Worm (Caenorhabditis elegans) whole organism, midembryonic: ENCODE data around the gene C15H9.3.
A peak's percentile ranks its signal among the peaks of the same experiment; 100 is the strongest.

Source experiments
- T22C8.4 ChIP-seq: fragments of 200-800 bp; sonication (Bioruptor generic); IDR thresholded peaks from 2 replicates; pipeline ENCODE4 v1.3.6; 2022; ENCODE audit warnings: missing genetic modification characterization, missing compliant biosample characterization
- cog-1 ChIP-seq: sonication (generic microtip); optimal IDR thresholded peaks from 2 replicates; lab custom pipeline; 2016; ENCODE audit warnings: missing genetic modification characterization, missing compliant biosample characterization
- flt-1 ChIP-seq: fragments of 200-800 bp; sonication (Bioruptor generic); IDR thresholded peaks from 2 replicates; pipeline ENCODE4 v1.3.6; 2022; ENCODE audit warnings: missing genetic modification characterization, missing compliant biosample characterization
- klf-2 ChIP-seq: fragments of 200-800 bp; sonication (Bioruptor generic); conservative IDR thresholded peaks from 2 replicates; pipeline ENCODE4 v1.3.6; 2022; ENCODE audit warnings: missing genetic modification reagents, missing genetic modification characterization, missing compliant biosample characterization
- med-1 ChIP-seq: sonication (generic microtip); optimal IDR thresholded peaks from 2 replicates; lab custom pipeline; 2017; ENCODE audit warnings: missing genetic modification characterization, mild to moderate bottlenecking, missing compliant biosample characterization, antibody characterized with exemption, missing genetic modification reagents; ENCODE audit not compliant: insufficient read depth
- ref-1 ChIP-seq: fragments of 200-800 bp; sonication (Bioruptor generic); conservative IDR thresholded peaks from 2 replicates; pipeline ENCODE4 v1.3.6; 2022; ENCODE audit warnings: missing genetic modification reagents, missing genetic modification characterization, missing compliant biosample characterization
- tab-1 ChIP-seq: fragments of 200-800 bp; sonication (Bioruptor generic); IDR thresholded peaks from 2 replicates; pipeline ENCODE4 v1.3.6; 2022; ENCODE audit warnings: missing genetic modification characterization, missing compliant biosample characterization
- ztf-23 ChIP-seq: fragments of 200-800 bp; sonication (Bioruptor generic); IDR thresholded peaks from 2 replicates; pipeline ENCODE4 v1.3.6; 2022; ENCODE audit warnings: missing genetic modification reagents, missing genetic modification characterization, missing compliant biosample characterization
- ztf-29 ChIP-seq: fragments of 200-800 bp; sonication (Bioruptor generic); IDR thresholded peaks from 2 replicates; pipeline ENCODE4 v1.3.6; 2022; ENCODE audit warnings: missing genetic modification reagents, missing genetic modification characterization, missing compliant biosample characterization

Gene C15H9.3

DNA sequence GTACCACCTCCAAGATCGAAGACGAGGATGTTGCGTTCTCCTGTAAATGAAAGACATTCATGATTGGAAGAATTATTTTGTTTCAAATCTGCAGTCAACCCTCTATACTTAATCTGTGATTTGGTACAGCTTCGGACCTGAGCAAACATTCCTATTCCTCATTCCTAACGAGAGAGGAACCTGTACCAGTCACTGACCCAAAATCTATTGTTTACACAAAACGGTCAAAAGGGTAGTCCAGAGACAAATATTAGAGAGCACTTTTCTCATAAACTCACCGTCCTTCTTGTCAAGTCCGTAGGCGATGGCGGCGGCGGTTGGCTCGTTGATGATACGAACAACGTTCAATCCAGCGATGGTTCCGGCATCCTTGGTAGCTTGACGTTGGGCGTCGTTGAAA is 24.8 kb upstream of the C15H9.3 start:
- TF ChIP-seq ztf-23 (GFP tag; lab: Robert Waterston, UW), result no peak
- TF ChIP-seq ztf-29 (GFP tag; lab: Robert Waterston, UW), result no peak
- TF ChIP-seq klf-2 (GFP tag; lab: Robert Waterston, UW), result no peak
- no peak for TF ChIP-seq T22C8.4 (GFP tag; lab: Robert Waterston, UW)
- TF ChIP-seq flt-1 (GFP tag; lab: Robert Waterston, UW), result no peak
- no peak for TF ChIP-seq ref-1 (GFP tag; lab: Robert Waterston, UW)
- no peak for TF ChIP-seq cog-1
- no peak for TF ChIP-seq tab-1 (GFP tag; lab: Robert Waterston, UW)
- no peak for TF ChIP-seq med-1 (GFP tag; lab: Kevin White, UChicago)

DNA sequence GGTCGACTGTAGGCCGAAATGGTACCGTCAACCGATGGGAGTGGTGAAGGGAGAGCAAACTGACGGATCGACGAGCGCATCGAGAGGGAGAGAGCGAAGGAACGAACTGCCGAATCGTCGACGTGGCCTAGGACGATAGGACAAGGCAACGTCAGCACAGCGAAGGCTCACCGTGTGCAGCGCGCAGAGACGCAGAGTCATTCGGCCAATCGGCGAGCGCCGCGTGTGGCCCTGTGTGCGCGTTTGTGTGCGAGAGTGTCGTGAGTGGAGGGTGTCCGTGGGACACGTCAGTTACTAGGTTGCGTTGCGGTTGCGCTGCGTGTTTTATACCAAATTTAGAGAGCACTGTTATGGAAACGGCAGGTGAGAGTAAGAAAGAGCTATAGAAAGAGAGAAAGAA is 23.6 kb upstream of the C15H9.3 start, which contains the start of gene hsp-3:
Gene hsp-3 (minus strand): TSS at position 158 of the 400 bp plus-strand sequence.
- TF ChIP-seq cog-1 (peak; percentile 82), T22C8.4 (GFP tag; lab: Robert Waterston, UW) (no peak), tab-1 (GFP tag; lab: Robert Waterston, UW) (0 out of 2 replicates have a peak, but pooled peaks have one; percentile 14), klf-2 (GFP tag; lab: Robert Waterston, UW) (no peak), ztf-23 (GFP tag; lab: Robert Waterston, UW) (peak; percentile 70; the same call in 1 of the 2 replicates), med-1 (GFP tag; lab: Kevin White, UChicago) (no peak), ref-1 (GFP tag; lab: Robert Waterston, UW) (no peak), flt-1 (GFP tag; lab: Robert Waterston, UW) (peak; percentile 91), ztf-29 (GFP tag; lab: Robert Waterston, UW) (no peak)

- no peak for TF ChIP-seq ztf-29 (GFP tag; lab: Robert Waterston, UW)
- no peak for TF ChIP-seq flt-1 (GFP tag; lab: Robert Waterston, UW)
- TF ChIP-seq klf-2 (GFP tag; lab: Robert Waterston, UW), result no peak
Measured at ce11 chrX:6092533-6092932, 23.1 kb upstream of the C15H9.3 start.

ce11 chrX:6093046-6093445 is 22.6 kb upstream of the C15H9.3 start, which contains the start of gene C15H9.5:
C15H9.5 (plus strand) TSS chrX:6093300.
- no peak for TF ChIP-seq tab-1 (GFP tag; lab: Robert Waterston, UW)
- TF ChIP-seq ztf-23 (GFP tag; lab: Robert Waterston, UW), result no peak
- TF ChIP-seq ztf-29 (GFP tag; lab: Robert Waterston, UW), result no peak
- TF ChIP-seq T22C8.4 (GFP tag; lab: Robert Waterston, UW), result no peak
- TF ChIP-seq klf-2 (GFP tag; lab: Robert Waterston, UW), result no peak
- TF ChIP-seq flt-1 (GFP tag; lab: Robert Waterston, UW), result no peak
- no peak for TF ChIP-seq ref-1 (GFP tag; lab: Robert Waterston, UW)
- no peak for TF ChIP-seq med-1 (GFP tag; lab: Kevin White, UChicago)
- no peak for TF ChIP-seq cog-1

DNA sequence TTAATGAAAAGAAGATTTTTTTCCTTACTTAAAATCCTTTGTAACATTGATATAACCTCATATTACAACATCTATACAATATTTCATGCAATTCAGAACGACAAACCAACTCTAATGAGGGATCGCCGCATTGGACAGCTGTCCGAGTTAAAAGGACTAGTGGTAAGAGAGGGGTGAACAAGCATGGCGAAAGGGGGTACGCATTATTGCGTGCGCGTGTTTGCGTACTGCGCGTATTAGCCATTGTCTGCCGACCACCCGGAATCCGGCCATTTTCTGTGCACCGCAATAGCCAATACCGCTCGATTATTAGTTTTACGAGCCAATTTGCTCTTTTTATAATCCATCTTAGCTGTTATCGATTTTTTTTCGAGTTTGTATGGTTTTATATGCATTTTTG is 18.1 kb upstream of the C15H9.3 start, which contains the start of gene C15H9.4:
Gene C15H9.4 (plus strand): TSS at position 93 of the 400 bp plus-strand sequence.
- 0 out of 2 replicates have a peak, but pooled peaks have one; percentile 28 for TF ChIP-seq flt-1 (GFP tag; lab: Robert Waterston, UW)
- peak; percentile 40 for TF ChIP-seq cog-1
- no peak for TF ChIP-seq T22C8.4 (GFP tag; lab: Robert Waterston, UW)
- peak; percentile 64; the same call in 1 of the 2 replicates for TF ChIP-seq tab-1 (GFP tag; lab: Robert Waterston, UW)
- peak; percentile 53; the same call in 1 of the 2 replicates for TF ChIP-seq ztf-23 (GFP tag; lab: Robert Waterston, UW)
- TF ChIP-seq klf-2 (GFP tag; lab: Robert Waterston, UW), result no peak

ce11 chrX:6098420-6098819 is 17.2 kb upstream of the C15H9.3 start:
- TF ChIP-seq flt-1 (GFP tag; lab: Robert Waterston, UW) (no peak), med-1 (GFP tag; lab: Kevin White, UChicago) (no peak), ztf-23 (GFP tag; lab: Robert Waterston, UW) (0 out of 2 replicates have a peak, but pooled peaks have one; percentile 17)

DNA sequence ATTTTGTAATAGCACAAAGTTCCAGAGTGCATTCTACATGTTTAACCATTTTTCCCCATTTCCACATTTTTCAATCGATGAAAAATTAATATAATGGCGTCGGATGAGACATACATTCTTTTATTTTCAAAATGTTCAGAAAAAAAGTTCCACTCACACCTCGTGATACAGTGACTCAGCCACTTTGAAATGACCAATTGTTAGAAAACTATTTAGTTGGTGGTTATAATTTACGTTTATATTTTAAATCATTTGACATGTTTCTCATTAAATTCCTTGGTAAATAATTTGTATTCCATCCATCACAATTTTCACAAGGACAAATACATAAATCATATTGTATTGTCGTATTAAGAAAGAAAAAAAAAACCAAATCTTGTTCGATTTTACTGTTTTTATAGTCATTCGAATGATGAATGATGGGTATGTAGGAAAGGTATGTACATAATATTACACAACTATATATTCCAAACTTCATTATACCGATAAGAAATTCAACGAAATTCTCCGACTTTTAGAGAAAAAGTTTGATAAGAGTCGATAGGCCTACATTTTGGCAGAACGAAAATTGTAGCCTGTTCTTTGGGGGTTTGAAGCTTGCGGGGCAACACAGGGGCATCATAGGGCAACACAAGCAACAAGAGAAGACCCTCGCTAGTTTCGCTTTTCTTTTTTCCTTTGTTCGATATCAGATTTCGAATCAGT is 15.1 kb upstream of the C15H9.3 start:
- TF ChIP-seq cog-1 (no peak), klf-2 (GFP tag; lab: Robert Waterston, UW) (no peak), ref-1 (GFP tag; lab: Robert Waterston, UW) (no peak), tab-1 (GFP tag; lab: Robert Waterston, UW) (no peak), ztf-23 (GFP tag; lab: Robert Waterston, UW) (no peak), flt-1 (GFP tag; lab: Robert Waterston, UW) (no peak), ztf-29 (GFP tag; lab: Robert Waterston, UW) (no peak), T22C8.4 (GFP tag; lab: Robert Waterston, UW) (no peak), med-1 (GFP tag; lab: Kevin White, UChicago) (no peak)

DNA sequence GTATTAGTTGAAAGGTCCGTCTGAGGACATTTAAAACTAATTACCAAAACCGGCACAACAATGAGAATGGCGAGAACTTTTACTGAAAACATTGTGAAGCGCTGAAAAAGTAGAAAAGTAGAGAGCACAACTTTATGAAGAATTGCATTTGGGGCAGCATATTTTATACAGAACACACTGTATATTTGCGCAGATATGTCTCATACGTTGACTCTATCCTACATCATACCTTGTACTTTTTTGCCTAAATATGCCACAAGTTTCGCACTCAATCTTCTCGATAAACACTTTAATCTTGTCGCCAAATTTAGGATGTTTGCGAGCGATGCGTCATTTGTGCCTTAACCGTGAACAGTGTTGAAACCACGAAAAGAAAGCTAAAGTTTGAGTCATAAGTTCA is 12.3 kb upstream of the C15H9.3 start, which contains the start of gene C15H9.11:
Gene C15H9.11 (minus strand): TSS at position 101 of the 400 bp plus-strand sequence.
- no peak for TF ChIP-seq ref-1 (GFP tag; lab: Robert Waterston, UW)
- TF ChIP-seq ztf-29 (GFP tag; lab: Robert Waterston, UW), result no peak
- no peak for TF ChIP-seq med-1 (GFP tag; lab: Kevin White, UChicago)
- TF ChIP-seq cog-1, result no peak
- TF ChIP-seq klf-2 (GFP tag; lab: Robert Waterston, UW), result no peak
- no peak for TF ChIP-seq tab-1 (GFP tag; lab: Robert Waterston, UW)
- TF ChIP-seq flt-1 (GFP tag; lab: Robert Waterston, UW), result no peak
- TF ChIP-seq T22C8.4 (GFP tag; lab: Robert Waterston, UW), result no peak
- no peak for TF ChIP-seq ztf-23 (GFP tag; lab: Robert Waterston, UW)

ce11 chrX:6107962-6108361 is 7.6 kb upstream of the C15H9.3 start:
- TF ChIP-seq med-1 (GFP tag; lab: Kevin White, UChicago) (no peak), T22C8.4 (GFP tag; lab: Robert Waterston, UW) (no peak), ref-1 (GFP tag; lab: Robert Waterston, UW) (no peak), ztf-23 (GFP tag; lab: Robert Waterston, UW) (no peak), ztf-29 (GFP tag; lab: Robert Waterston, UW) (no peak), klf-2 (GFP tag; lab: Robert Waterston, UW) (no peak), flt-1 (GFP tag; lab: Robert Waterston, UW) (no peak)
